Fruit fly (Drosophila melanogaster) whole organism, adult: ENCODE measurements around the gene tty.
A peak's percentile ranks its signal among the peaks of the same experiment; 100 is the strongest.

Experiments
- CG11617 ChIP-seq: fragments of 200-800 bp; sonication (Bioruptor generic); optimal IDR thresholded peaks from 2 replicates; lab custom pipeline; 2017; ENCODE audit warnings: mild to moderate bottlenecking, missing biosample characterization, missing genetic modification reagents, missing genetic modification characterization
- CG12768 ChIP-seq: fragments of 200-800 bp; sonication (Bioruptor generic); optimal IDR thresholded peaks from 2 replicates; lab custom pipeline; 2017; ENCODE audit warnings: missing biosample characterization, missing genetic modification characterization, mild to moderate bottlenecking, moderate library complexity, missing genetic modification reagents
- CG14711 ChIP-seq: fragments of 200-800 bp; sonication (Bioruptor generic); optimal IDR thresholded peaks from 2 replicates; lab custom pipeline; 2018; ENCODE audit warnings: missing biosample characterization, mild to moderate bottlenecking, missing genetic modification characterization, moderate library complexity
- CG1620 ChIP-seq: fragments of 200-800 bp; sonication (Bioruptor generic); optimal IDR thresholded peaks from 2 replicates; lab custom pipeline; 2016; ENCODE audit warnings: missing biosample characterization, missing genetic modification characterization
- CG33017 ChIP-seq: fragments of 200-800 bp; sonication (Bioruptor generic); optimal IDR thresholded peaks from 2 replicates; lab custom pipeline; 2018; ENCODE audit warnings: missing biosample characterization, mild to moderate bottlenecking, missing genetic modification characterization, moderate library complexity
- CG5204 ChIP-seq: fragments of 200-800 bp; sonication (Bioruptor generic); optimal IDR thresholded peaks from 2 replicates; lab custom pipeline; 2016; ENCODE audit warnings: missing biosample characterization, missing genetic modification characterization
- CG7045 ChIP-seq: fragments of 200-800 bp; sonication (Bioruptor generic); optimal IDR thresholded peaks from 2 replicates; lab custom pipeline; 2017; ENCODE audit warnings: missing biosample characterization, mild to moderate bottlenecking, missing genetic modification characterization
- CG7101 ChIP-seq: fragments of 200-800 bp; sonication (Bioruptor generic); optimal IDR thresholded peaks from 2 replicates; lab custom pipeline; 2018; ENCODE audit warnings: missing biosample characterization, mild to moderate bottlenecking, missing genetic modification characterization, moderate library complexity
- Clk ChIP-seq: fragments of 200-800 bp; sonication (Bioruptor generic); optimal IDR thresholded peaks from 2 replicates; lab custom pipeline; 2017; ENCODE audit warnings: missing biosample characterization, missing genetic modification characterization
- Crg-1 ChIP-seq: fragments of 200-800 bp; sonication (Bioruptor generic); optimal IDR thresholded peaks from 2 replicates; lab custom pipeline; 2016; ENCODE audit warnings: missing biosample characterization, missing genetic modification characterization
- Hr96 ChIP-seq: fragments of 200-800 bp; sonication (Bioruptor generic); optimal IDR thresholded peaks from 2 replicates; lab custom pipeline; 2016; ENCODE audit warnings: missing biosample characterization, missing genetic modification characterization
- Mnt ChIP-seq: fragments of 200-800 bp; sonication (Bioruptor generic); optimal IDR thresholded peaks from 2 replicates; lab custom pipeline; 2016; ENCODE audit warnings: missing biosample characterization, mild to moderate bottlenecking, missing genetic modification characterization
- bab1 ChIP-seq: fragments of 200-800 bp; sonication (Bioruptor generic); optimal IDR thresholded peaks from 3 replicates; lab custom pipeline; 2019; ENCODE audit warnings: missing biosample characterization, mild to moderate bottlenecking, missing genetic modification characterization, moderate library complexity
- cic ChIP-seq: fragments of 200-800 bp; sonication (Bioruptor generic); optimal IDR thresholded peaks from 2 replicates; lab custom pipeline; 2017; ENCODE audit warnings: missing biosample characterization, mild to moderate bottlenecking, missing genetic modification characterization, moderate library complexity
- cnc ChIP-seq, 2 experiments: fragments of >200 bp; optimal IDR thresholded peaks; 2 replicates each; lab custom pipeline; 2017
- kay ChIP-seq: fragments of 200-800 bp; sonication (Bioruptor generic); peaks from one replicate; lab custom pipeline; 2016; ENCODE audit warnings: missing biosample characterization, missing genetic modification characterization, borderline replicate concordance
- ovo ChIP-seq: fragments of 200-800 bp; sonication (Bioruptor generic); optimal IDR thresholded peaks from 2 replicates; lab custom pipeline; 2016; ENCODE audit warnings: missing biosample characterization, missing genetic modification characterization
- pad ChIP-seq: fragments of 200-800 bp; sonication (Bioruptor generic); optimal IDR thresholded peaks from 3 replicates; lab custom pipeline; 2017; ENCODE audit warnings: missing biosample characterization, missing genetic modification characterization, mild to moderate bottlenecking, moderate library complexity, missing genetic modification reagents
- tj ChIP-seq: fragments of 200-800 bp; sonication (Bioruptor generic); optimal IDR thresholded peaks from 3 replicates; lab custom pipeline; 2017; ENCODE audit warnings: missing biosample characterization, mild to moderate bottlenecking, missing genetic modification characterization, moderate library complexity
- toe ChIP-seq: fragments of 200-800 bp; sonication (Bioruptor generic); optimal IDR thresholded peaks from 2 replicates; lab custom pipeline; 2016; ENCODE audit warnings: missing biosample characterization, missing genetic modification characterization

The tty gene

dm6 chrX:21282035-21282434 lies 57.4 kb downstream of the tty start:
- TF ChIP-seq Hr96 (GFP tag; lab: Kevin White, UChicago) (no peak), toe (GFP tag; lab: Kevin White, UChicago) (no peak), CG7101 (tag; lab: Kevin White, UChicago) (no peak), cic (GFP tag; lab: Kevin White, UChicago) (no peak), CG7045 (GFP tag; lab: Kevin White, UChicago) (no peak), ovo (GFP tag; lab: Kevin White, UChicago) (no peak), CG11617 (no peak), CG14711 (tag; lab: Kevin White, UChicago) (no peak), Clk (GFP tag; lab: Kevin White, UChicago) (no peak), kay (GFP tag; lab: Kevin White, UChicago) (no peak)

dm6 chrX:21281039-21281911 lies 58.2 kb downstream of the tty start, which contains the start of gene Mnr:
Mnr (minus strand) TSS chrX:21281171.
- TF ChIP-seq Hr96 (GFP tag; lab: Kevin White, UChicago) (peak; percentile 47), CG12768 (GFP tag; lab: Kevin White, UChicago) (peak; percentile 34), kay (GFP tag; lab: Kevin White, UChicago) (no peak), ovo (GFP tag; lab: Kevin White, UChicago) (peak; percentile 47), CG33017 (tag; lab: Kevin White, UChicago) (no peak), bab1 (GFP tag; lab: Kevin White, UChicago) (no peak), CG11617 (no peak), tj (GFP tag; lab: Kevin White, UChicago) (peak; percentile 90), Mnt (peak; percentile 85), CG1620 (GFP tag; lab: Kevin White, UChicago) (no peak), toe (GFP tag; lab: Kevin White, UChicago) (no peak), CG5204 (no peak), CG7101 (tag; lab: Kevin White, UChicago) (no peak), CG7045 (GFP tag; lab: Kevin White, UChicago) (no peak), pad (GFP tag; lab: Kevin White, UChicago) (peak; percentile 8), Clk (GFP tag; lab: Kevin White, UChicago) (no peak), CG14711 (tag; lab: Kevin White, UChicago) (no peak), cic (GFP tag; lab: Kevin White, UChicago) (peak; percentile 55), cnc (optimal IDR thresholded peaks at IDR 0.05; lab: Kevin White, UChicago) (no peak), Crg-1 (GFP tag; lab: Kevin White, UChicago) (no peak)

- no peak for TF ChIP-seq CG11617
- peak; percentile 76 for TF ChIP-seq kay (GFP tag; lab: Kevin White, UChicago)
Observed at dm6 chrX:21280629-21281028, 58.8 kb downstream of the tty start.

DNA sequence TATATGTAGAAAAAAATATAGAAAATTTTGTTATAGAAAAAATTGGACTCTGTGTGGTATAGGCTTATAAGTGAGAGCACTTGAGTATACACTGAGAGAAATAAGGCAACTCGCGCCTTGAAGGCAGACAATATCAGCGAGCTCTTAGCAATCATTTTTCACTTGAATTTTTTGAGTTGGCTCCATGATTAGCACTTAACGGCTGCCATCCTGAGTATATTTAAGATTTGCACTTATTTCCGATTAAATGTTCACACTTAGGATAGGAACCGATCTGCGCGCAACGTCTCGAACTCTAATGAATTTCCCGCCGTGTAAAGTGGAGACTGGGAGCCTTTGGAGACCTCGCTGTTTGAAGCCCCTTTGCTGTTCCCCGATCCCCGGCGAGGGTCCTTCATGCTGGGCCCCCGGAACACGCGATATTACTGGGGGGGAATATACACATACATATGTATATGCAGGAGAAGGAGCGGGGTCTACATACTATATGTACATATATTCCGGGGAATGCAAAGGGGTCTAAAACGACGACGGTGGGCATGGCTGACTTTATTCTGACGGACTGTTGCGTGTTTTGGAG lies 60.1 kb downstream of the tty start:
- no peak for TF ChIP-seq pad (GFP tag; lab: Kevin White, UChicago)
- no peak for TF ChIP-seq toe (GFP tag; lab: Kevin White, UChicago)
- TF ChIP-seq Hr96 (GFP tag; lab: Kevin White, UChicago): no peak
- no peak for TF ChIP-seq CG11617
- TF ChIP-seq CG7101 (tag; lab: Kevin White, UChicago): no peak
- TF ChIP-seq CG14711 (tag; lab: Kevin White, UChicago): no peak
- no peak for TF ChIP-seq bab1 (GFP tag; lab: Kevin White, UChicago)
- no peak for TF ChIP-seq CG5204
- no peak for TF ChIP-seq tj (GFP tag; lab: Kevin White, UChicago)
- no peak for TF ChIP-seq Crg-1 (GFP tag; lab: Kevin White, UChicago)
- no peak for TF ChIP-seq Clk (GFP tag; lab: Kevin White, UChicago)
- TF ChIP-seq CG12768 (GFP tag; lab: Kevin White, UChicago): no peak
- no peak for TF ChIP-seq CG1620 (GFP tag; lab: Kevin White, UChicago)
- no peak for TF ChIP-seq kay (GFP tag; lab: Kevin White, UChicago)
- no peak for TF ChIP-seq CG7045 (GFP tag; lab: Kevin White, UChicago)
- TF ChIP-seq Mnt: no peak
- no peak for TF ChIP-seq cic (GFP tag; lab: Kevin White, UChicago)
- TF ChIP-seq cnc (optimal IDR thresholded peaks at IDR 0.05; lab: Kevin White, UChicago): no peak
- no peak for TF ChIP-seq CG33017 (tag; lab: Kevin White, UChicago)
- no peak for TF ChIP-seq ovo (GFP tag; lab: Kevin White, UChicago)
